Worm (Caenorhabditis elegans): Measurements from ENCODE around the gene scb-1.
"Not testable (repeated sequence)": the region's sequence is repeated elsewhere in the genome, so short reads cannot be mapped to it uniquely, and the experiment has no call there.

The scb-1 gene

DNA sequence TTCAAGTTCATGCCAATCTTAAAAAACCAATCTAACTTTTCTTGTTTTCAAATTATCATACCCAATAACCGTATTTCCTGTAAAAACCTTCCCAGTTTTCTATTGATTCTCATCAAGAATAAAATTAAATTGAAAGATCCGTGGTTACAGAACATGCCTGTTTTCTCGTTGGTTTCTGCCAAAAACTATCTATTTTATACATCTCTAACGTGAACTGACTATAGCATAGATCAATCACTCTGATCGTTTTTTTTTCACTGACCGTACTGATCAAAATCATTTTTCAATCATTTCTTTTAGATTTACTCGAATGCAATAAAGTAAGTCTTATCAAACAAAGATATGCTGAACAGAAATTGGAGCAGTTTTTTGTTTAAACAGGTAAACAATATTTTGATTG, 5.4 kb upstream of the scb-1 start, which contains the start of gene C06H2.2:
C06H2.2 (plus strand) TSS at position 301 of the 400 bp plus-strand sequence.
- no peak for TF ChIP-seq ref-1 (GFP tag; conservative IDR thresholded peaks at IDR 0.05)
- TF ChIP-seq T22C8.4 (GFP tag; IDR thresholded peaks at IDR 0.05): no peak
- TF ChIP-seq cog-1 (tag; optimal IDR thresholded peaks at IDR 0.05): no peak
- no peak for TF ChIP-seq flt-1 (GFP tag; IDR thresholded peaks at IDR 0.05)
- TF ChIP-seq tab-1 (GFP tag; IDR thresholded peaks at IDR 0.05): no peak
- no peak for TF ChIP-seq ztf-29 (GFP tag; IDR thresholded peaks at IDR 0.05)
- TF ChIP-seq ztf-23 (GFP tag; IDR thresholded peaks at IDR 0.05): no peak

DNA sequence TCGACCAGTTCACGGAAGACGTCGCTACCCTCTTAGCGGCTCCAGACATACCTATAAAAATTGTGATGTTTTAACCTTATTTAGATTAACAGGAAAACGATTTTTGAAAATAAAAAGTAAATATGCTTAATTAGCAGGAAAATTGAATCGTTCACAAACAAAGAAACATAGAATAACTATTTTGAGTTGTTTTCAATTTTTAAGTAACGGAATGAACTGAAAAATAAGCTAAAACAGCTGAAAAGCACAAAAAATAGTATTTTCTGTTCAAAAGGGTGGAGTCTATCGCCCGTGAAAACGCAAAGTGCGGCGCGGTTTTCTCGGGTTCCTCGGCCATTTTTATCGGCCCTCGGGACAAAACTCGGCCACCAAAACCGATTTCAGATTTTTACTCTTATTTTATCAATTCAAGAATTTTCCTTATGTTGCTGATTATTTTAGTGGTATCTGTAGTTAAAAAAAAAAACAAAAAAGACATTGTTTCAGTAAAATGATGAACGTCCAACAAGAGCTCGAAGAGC, 4.4 kb upstream of the scb-1 start, which contains the start of the genes atp-5 and lmtr-3:
atp-5 (minus strand) TSS at position 51 of the 521 bp plus-strand sequence.
lmtr-3 (plus strand) TSS at position 370 of the 521 bp plus-strand sequence.
- TF ChIP-seq tab-1 (GFP tag; IDR thresholded peaks at IDR 0.05): no peak
- no peak for TF ChIP-seq ztf-29 (GFP tag; IDR thresholded peaks at IDR 0.05)
- TF ChIP-seq flt-1 (GFP tag; IDR thresholded peaks at IDR 0.05): peak; percentile 60
- TF ChIP-seq ztf-23 (GFP tag; IDR thresholded peaks at IDR 0.05): peak; percentile 76
- peak; percentile 34 for TF ChIP-seq cog-1 (tag; optimal IDR thresholded peaks at IDR 0.05)
- peak; percentile 57; the same call in 1 of the 2 replicates for TF ChIP-seq T22C8.4 (GFP tag; IDR thresholded peaks at IDR 0.05)
- no peak for TF ChIP-seq med-1 (GFP tag; optimal IDR thresholded peaks at IDR 0.05; ENCODE audit: insufficient read depth)

DNA sequence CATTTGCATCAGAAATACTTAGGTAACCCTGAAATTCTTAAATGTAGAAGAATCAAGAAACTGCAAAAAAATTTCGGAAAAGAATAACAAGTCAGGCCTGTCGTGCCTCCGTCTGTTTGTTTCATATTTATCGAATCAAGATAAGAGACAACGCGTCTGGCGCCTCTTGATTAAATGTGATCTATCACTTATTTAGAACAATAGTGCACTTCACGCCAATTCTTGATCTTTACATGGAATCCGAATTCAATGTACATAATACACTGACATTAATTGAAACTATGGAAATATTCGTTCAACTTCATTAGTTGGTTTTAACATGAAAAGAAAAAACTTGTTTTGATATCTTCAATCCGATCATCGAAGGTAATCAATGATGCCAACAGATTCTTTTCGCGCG, 3.0 kb upstream of the scb-1 start, which contains the start of gene mboa-2:
mboa-2 (minus strand) TSS at position 28 of the 400 bp plus-strand sequence.
- TF ChIP-seq ztf-29 (GFP tag; IDR thresholded peaks at IDR 0.05) (no peak), T22C8.4 (GFP tag; IDR thresholded peaks at IDR 0.05) (no peak), ref-1 (GFP tag; conservative IDR thresholded peaks at IDR 0.05) (no peak), klf-2 (GFP tag; conservative IDR thresholded peaks at IDR 0.05) (no peak), med-1 (GFP tag; optimal IDR thresholded peaks at IDR 0.05; ENCODE audit: insufficient read depth) (no peak), ztf-23 (GFP tag; IDR thresholded peaks at IDR 0.05) (no peak), cog-1 (tag; optimal IDR thresholded peaks at IDR 0.05) (no peak), tab-1 (GFP tag; IDR thresholded peaks at IDR 0.05) (no peak), flt-1 (GFP tag; IDR thresholded peaks at IDR 0.05) (no peak)

DNA sequence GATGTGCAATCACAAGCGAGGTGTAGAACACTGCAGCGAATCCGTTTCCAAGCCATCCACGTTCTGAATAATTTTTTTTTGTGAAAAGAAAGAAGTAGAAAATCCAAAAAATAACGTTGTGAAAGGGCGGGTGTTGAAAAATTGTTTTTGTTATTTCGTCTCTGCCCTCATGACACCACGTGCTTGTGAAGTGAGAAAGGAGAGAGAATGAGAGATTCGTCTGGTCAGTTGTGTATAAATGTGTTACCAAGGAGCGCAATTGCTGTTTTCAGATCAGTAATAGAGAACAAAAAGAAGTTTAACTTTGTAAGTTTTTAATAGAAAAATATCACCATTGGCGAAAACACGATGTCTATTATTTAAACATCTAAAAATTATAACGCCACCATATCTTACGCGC, 1.7 kb upstream of the scb-1 start:
- TF ChIP-seq ztf-29 (GFP tag; IDR thresholded peaks at IDR 0.05): no peak
- TF ChIP-seq tab-1 (GFP tag; IDR thresholded peaks at IDR 0.05): no peak
- no peak for TF ChIP-seq cog-1 (tag; optimal IDR thresholded peaks at IDR 0.05)
- no peak for TF ChIP-seq med-1 (GFP tag; optimal IDR thresholded peaks at IDR 0.05; ENCODE audit: insufficient read depth)
- no peak for TF ChIP-seq T22C8.4 (GFP tag; IDR thresholded peaks at IDR 0.05)
- no peak for TF ChIP-seq klf-2 (GFP tag; conservative IDR thresholded peaks at IDR 0.05)
- TF ChIP-seq ztf-23 (GFP tag; IDR thresholded peaks at IDR 0.05): no peak
- TF ChIP-seq ref-1 (GFP tag; conservative IDR thresholded peaks at IDR 0.05): no peak
- no peak for TF ChIP-seq flt-1 (GFP tag; IDR thresholded peaks at IDR 0.05)

DNA sequence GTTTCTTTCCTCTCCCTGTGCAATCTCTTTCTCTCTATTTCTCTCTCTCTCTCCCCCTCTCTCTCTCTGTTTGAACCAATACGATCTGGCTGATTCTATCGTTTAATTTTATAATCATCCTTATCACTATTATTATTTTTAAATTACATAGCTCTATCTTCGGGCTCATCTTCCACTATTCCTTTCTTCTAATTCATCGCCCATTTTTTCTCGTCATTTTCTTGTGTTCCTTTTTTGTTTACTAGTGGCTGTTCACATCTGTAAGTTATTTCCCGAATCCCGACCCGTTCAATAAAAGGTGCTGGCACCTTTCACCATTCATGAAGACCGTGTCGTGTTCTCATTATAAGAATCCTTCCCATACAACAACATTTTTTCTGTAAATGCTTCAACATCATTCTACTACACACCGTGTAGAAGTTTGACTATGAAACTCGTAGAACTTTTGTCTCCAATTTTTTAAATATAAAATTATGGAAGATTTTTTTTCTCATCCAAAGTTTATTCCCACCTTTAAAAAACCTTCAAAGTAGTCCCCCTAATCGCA, 1.3 kb downstream of the scb-1 start:
- TF ChIP-seq flt-1 (GFP tag; IDR thresholded peaks at IDR 0.05) (no peak), ref-1 (GFP tag; conservative IDR thresholded peaks at IDR 0.05) (no peak), cog-1 (tag; optimal IDR thresholded peaks at IDR 0.05) (no peak), T22C8.4 (GFP tag; IDR thresholded peaks at IDR 0.05) (no peak), klf-2 (GFP tag; conservative IDR thresholded peaks at IDR 0.05) (no peak), ztf-29 (GFP tag; IDR thresholded peaks at IDR 0.05) (no peak), tab-1 (GFP tag; IDR thresholded peaks at IDR 0.05) (no peak), ztf-23 (GFP tag; IDR thresholded peaks at IDR 0.05) (no peak), med-1 (GFP tag; optimal IDR thresholded peaks at IDR 0.05; ENCODE audit: insufficient read depth) (no peak)

DNA sequence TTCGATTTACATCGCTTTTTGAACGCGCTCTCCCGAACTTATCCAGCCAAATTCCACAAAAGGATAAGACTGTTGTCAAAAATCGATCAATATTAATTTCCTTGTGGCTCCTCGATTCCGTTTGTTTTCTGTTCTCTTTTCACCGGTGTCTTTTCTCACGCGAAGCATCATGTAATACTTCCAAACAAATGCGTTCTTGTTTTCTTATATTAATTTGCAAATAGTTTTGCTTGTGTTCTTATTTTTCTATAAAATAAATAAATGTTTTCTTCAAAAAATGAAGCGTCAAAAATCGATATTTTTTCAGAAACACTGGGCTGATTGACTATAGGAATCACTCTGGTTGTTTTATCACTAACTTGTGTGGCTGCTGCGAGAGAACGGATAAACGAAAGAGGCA, 5.9 kb downstream of the scb-1 start, which contains the start of gene math-33:
math-33 (plus strand) TSS at position 301 of the 400 bp plus-strand sequence.
- TF ChIP-seq ztf-29 (GFP tag; IDR thresholded peaks at IDR 0.05) (no peak), ref-1 (GFP tag; conservative IDR thresholded peaks at IDR 0.05) (no peak), ztf-23 (GFP tag; IDR thresholded peaks at IDR 0.05) (no peak), klf-2 (GFP tag; conservative IDR thresholded peaks at IDR 0.05) (no peak), flt-1 (GFP tag; IDR thresholded peaks at IDR 0.05) (no peak), cog-1 (tag; optimal IDR thresholded peaks at IDR 0.05) (no peak)

DNA sequence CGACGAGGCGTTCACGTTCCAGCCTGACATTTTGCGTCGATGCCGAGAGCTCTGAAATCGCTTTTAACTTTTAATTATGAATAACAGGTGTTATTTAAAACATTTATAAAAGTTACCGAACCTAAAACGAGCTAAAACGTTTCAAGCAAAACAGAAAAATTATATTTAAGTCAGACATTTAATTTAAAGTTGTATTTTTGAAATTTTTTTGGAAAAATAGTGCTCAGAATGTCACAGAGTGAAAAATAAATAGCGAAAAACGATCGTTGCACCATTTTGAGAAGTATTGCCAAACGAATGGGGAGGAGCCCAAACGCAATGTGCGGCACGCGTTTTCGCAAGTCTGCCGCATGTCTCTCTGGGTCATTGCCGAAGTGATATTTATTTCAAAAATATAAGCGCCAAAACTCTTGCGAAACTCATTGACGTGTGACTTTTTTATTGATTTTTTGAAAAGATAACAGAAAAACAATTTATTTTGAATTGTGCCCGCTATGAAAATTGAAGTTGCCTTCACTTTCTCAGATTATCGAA, 6.4 kb downstream of the scb-1 start, which contains the start of gene erfa-3:
erfa-3 (minus strand) TSS at position 51 of the 534 bp plus-strand sequence.
- peak; percentile 72; the same call in 1 of the 2 replicates for TF ChIP-seq ztf-29 (GFP tag; IDR thresholded peaks at IDR 0.05)
- no peak; the same call in none of the 2 replicates for TF ChIP-seq flt-1 (GFP tag; IDR thresholded peaks at IDR 0.05)
- TF ChIP-seq tab-1 (GFP tag; IDR thresholded peaks at IDR 0.05): no peak; the same call in 1 of the 2 replicates
- TF ChIP-seq ref-1 (GFP tag; conservative IDR thresholded peaks at IDR 0.05): 0 out of 2 replicates have a peak, but pooled peaks have one; percentile 14
- peak; percentile 40; the same call in 1 of the 2 replicates for TF ChIP-seq klf-2 (GFP tag; conservative IDR thresholded peaks at IDR 0.05)
- peak; percentile 88 for TF ChIP-seq ztf-23 (GFP tag; IDR thresholded peaks at IDR 0.05)
- peak; percentile 58 for TF ChIP-seq cog-1 (tag; optimal IDR thresholded peaks at IDR 0.05)
- peak; percentile 66 for TF ChIP-seq T22C8.4 (GFP tag; IDR thresholded peaks at IDR 0.05)
- peak; percentile 91 for TF ChIP-seq med-1 (GFP tag; optimal IDR thresholded peaks at IDR 0.05; ENCODE audit: insufficient read depth)

DNA sequence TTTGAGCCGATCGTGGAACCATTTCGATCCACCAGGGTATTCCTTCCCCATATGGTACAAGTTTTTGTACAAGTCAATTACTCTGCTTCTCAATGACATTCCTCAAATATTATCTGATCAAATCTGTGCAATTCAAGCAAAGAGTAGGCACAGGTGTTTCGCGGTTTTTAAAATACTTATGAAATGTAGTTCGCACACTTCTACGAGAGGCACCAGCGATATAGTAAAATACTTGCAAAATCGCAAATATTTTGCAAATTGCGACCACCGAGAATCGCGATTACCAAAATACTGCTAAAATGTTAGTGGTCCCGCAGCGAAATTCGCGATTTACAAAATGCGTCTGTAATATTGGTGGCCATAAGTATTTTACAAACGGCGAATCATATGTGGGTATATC, 9.9 kb downstream of the scb-1 start, which contains the start of gene Y42A5A.5:
Y42A5A.5 (minus strand) TSS at position 101 of the 400 bp plus-strand sequence.
- TF ChIP-seq med-1 (GFP tag; optimal IDR thresholded peaks at IDR 0.05; ENCODE audit: insufficient read depth); ztf-23 (GFP tag; IDR thresholded peaks at IDR 0.05); T22C8.4 (GFP tag; IDR thresholded peaks at IDR 0.05): not testable (repeated sequence)

DNA sequence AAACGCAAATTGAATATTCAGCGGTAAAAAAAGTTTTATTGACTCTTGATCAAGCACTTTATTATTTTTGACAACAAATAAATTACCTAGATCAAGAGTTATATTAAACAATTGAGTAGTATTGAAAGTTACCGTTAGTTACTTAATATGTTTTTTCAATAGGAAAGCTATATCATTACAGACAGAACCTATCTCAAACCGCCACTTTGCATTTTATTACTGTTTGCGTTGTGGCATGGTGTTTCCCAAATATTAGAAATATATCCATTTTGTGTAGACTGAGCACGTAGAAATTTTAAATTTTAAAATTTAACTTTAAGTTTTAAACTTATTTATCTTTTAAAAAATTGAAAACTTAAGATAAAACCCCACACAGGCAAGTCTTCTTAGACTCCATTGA, 15.1 kb downstream of the scb-1 start:
- no peak for TF ChIP-seq flt-1 (GFP tag; IDR thresholded peaks at IDR 0.05)
- no peak for TF ChIP-seq ztf-23 (GFP tag; IDR thresholded peaks at IDR 0.05)
- no peak for TF ChIP-seq ref-1 (GFP tag; conservative IDR thresholded peaks at IDR 0.05)
- TF ChIP-seq tab-1 (GFP tag; IDR thresholded peaks at IDR 0.05): no peak
- TF ChIP-seq cog-1 (tag; optimal IDR thresholded peaks at IDR 0.05): no peak
- no peak for TF ChIP-seq med-1 (GFP tag; optimal IDR thresholded peaks at IDR 0.05; ENCODE audit: insufficient read depth)
- TF ChIP-seq ztf-29 (GFP tag; IDR thresholded peaks at IDR 0.05): no peak
- TF ChIP-seq klf-2 (GFP tag; conservative IDR thresholded peaks at IDR 0.05): no peak
- TF ChIP-seq T22C8.4 (GFP tag; IDR thresholded peaks at IDR 0.05): no peak

Data from whole organism, midembryonic.